Worm (Caenorhabditis elegans): ENCODE measurements around the gene C16D9.9.

C16D9.9 gene

ce11 chrV:8304461-8305195 is 40.6 kb downstream of the C16D9.9 start, which contains the start of gene W02D7.11:
W02D7.11 (minus strand) TSS chrV:8304511.
- TF ChIP-seq blmp-1 (tag; optimal IDR thresholded peaks at IDR 0.05) (no peak), mab-5 (tag; optimal IDR thresholded peaks at IDR 0.05) (no peak)

ce11 chrV:8305940-8306339 is 41.9 kb downstream of the C16D9.9 start:
- no peak for TF ChIP-seq bed-3 (GFP tag; optimal IDR thresholded peaks at IDR 0.05)
- no peak for TF ChIP-seq ceh-83 (GFP tag; optimal IDR thresholded peaks at IDR 0.05)
- no peak for TF ChIP-seq flh-1 (GFP tag; optimal IDR thresholded peaks at IDR 0.05)
- no peak for TF ChIP-seq unc-62 (GFP tag; optimal IDR thresholded peaks at IDR 0.05)
- TF ChIP-seq unc-39 (tag; optimal IDR thresholded peaks at IDR 0.05) = no peak
- no peak for TF ChIP-seq elt-3 (tag; optimal IDR thresholded peaks at IDR 0.05)
- TF ChIP-seq drap-1 (GFP tag; optimal IDR thresholded peaks at IDR 0.05) = no peak
- no peak for TF ChIP-seq tbx-8 (GFP tag; optimal IDR thresholded peaks at IDR 0.05)
- TF ChIP-seq hlh-1 (tag; optimal IDR thresholded peaks at IDR 0.05) = no peak
- no peak for TF ChIP-seq cnd-1 (tag; optimal IDR thresholded peaks at IDR 0.05)
- no peak for TF ChIP-seq nhr-237 (tag; optimal IDR thresholded peaks at IDR 0.05)
- no peak for TF ChIP-seq nhr-12 (tag; optimal IDR thresholded peaks at IDR 0.05)
- TF ChIP-seq lin-32 (GFP tag; optimal IDR thresholded peaks at IDR 0.05) = no peak

DNA sequence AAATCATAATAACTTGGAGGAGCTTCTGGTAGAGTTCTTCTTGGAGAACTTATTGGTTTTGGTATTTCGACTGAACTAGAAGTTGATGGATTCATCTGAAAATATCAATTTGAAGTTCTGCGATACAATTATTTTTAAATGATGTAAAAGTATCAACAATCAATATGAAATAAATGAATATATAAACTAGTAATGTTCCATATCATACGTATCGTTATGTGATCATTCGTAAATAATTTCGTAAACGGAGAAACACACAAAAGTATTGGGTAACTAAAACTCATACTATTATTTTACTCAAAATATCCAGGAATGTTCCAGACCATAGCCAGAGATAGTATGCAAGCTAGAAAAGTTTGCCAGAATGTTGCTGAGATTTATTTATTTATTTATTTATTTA is 42.3 kb downstream of the C16D9.9 start, which contains the start of gene W02D7.8:
Gene W02D7.8 (minus strand): TSS at position 101 of the 400 bp plus-strand sequence.
- TF ChIP-seq sem-2 (GFP tag; optimal IDR thresholded peaks at IDR 0.05) (no peak), unc-39 (tag; optimal IDR thresholded peaks at IDR 0.05) (no peak), sptf-1 (tag; optimal IDR thresholded peaks at IDR 0.05) (no peak)

DNA sequence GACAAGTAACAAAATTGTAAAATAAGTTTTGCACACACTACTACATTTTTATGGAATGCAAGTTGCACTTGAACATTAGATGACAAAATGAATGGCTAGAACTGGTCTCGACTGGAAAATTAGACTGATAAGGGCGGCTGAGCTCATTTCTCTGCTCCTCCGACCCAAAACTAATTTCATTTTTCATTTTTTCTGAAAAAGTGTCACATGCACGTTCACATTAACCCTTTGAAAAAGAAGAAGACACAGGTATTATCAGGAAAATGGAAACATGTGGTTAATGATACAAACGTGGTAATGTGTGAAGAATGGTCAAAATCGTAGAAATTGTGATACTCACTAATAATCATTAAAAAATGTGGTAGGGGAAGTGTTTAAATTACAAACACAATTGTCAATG is 43.0 kb downstream of the C16D9.9 start:
- TF ChIP-seq unc-120 (tag; optimal IDR thresholded peaks at IDR 0.05; ENCODE audit: poor library complexity, severe bottlenecking) (no peak), elt-3 (tag; optimal IDR thresholded peaks at IDR 0.05) (no peak), nhr-76 (tag; optimal IDR thresholded peaks at IDR 0.05) (no peak), ham-2 (GFP tag; optimal IDR thresholded peaks at IDR 0.05) (no peak), ceh-43 (GFP tag; optimal IDR thresholded peaks at IDR 0.05) (no peak), unc-39 (tag; optimal IDR thresholded peaks at IDR 0.05) (no peak), elt-1 (tag; optimal IDR thresholded peaks at IDR 0.05; ENCODE audit: borderline replicate concordance, insufficient read depth) (no peak)

DNA sequence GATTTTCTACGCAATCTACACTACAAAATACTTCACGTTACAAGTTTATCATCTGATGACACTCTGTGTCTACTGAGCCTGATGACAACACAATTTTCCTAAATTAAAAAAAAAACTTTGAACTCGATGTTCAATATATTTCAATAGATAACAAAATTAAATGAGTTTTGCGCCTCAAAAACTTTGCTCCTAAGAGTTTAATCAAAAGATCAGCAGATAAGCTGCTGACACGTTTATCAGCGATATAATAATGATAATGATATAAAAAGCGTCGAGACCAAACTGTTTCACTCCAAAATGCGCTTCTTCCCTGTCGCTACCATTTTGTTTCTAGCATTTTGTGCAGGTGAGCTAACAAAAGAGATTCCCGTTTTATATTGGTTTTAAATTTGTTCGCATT is 43.6 kb downstream of the C16D9.9 start, which contains the start of gene clec-218:
Gene clec-218 (plus strand): TSS at position 262 of the 400 bp plus-strand sequence.
- TF ChIP-seq nhr-12 (tag; optimal IDR thresholded peaks at IDR 0.05) (no peak), unc-62 (GFP tag; optimal IDR thresholded peaks at IDR 0.05) (no peak), ceh-83 (GFP tag; optimal IDR thresholded peaks at IDR 0.05) (no peak), drap-1 (GFP tag; optimal IDR thresholded peaks at IDR 0.05) (no peak), unc-39 (tag; optimal IDR thresholded peaks at IDR 0.05) (no peak), tbx-8 (GFP tag; optimal IDR thresholded peaks at IDR 0.05) (no peak), pha-4 (tag; optimal IDR thresholded peaks at IDR 0.05) (no peak), hlh-1 (tag; optimal IDR thresholded peaks at IDR 0.05) (no peak), snpc-4 (tag; optimal IDR thresholded peaks at IDR 0.05) (no peak), sptf-1 (tag; optimal IDR thresholded peaks at IDR 0.05) (no peak), ces-1 (GFP tag; optimal IDR thresholded peaks at IDR 0.05) (no peak), bed-3 (GFP tag; optimal IDR thresholded peaks at IDR 0.05) (no peak), M03D4.4 (tag; optimal IDR thresholded peaks at IDR 0.05) (no peak), nhr-237 (tag; optimal IDR thresholded peaks at IDR 0.05) (no peak), nhr-2 (tag; optimal IDR thresholded peaks at IDR 0.05) (no peak), mep-1 (tag; optimal IDR thresholded peaks at IDR 0.05) (no peak), ceh-39 (tag; optimal IDR thresholded peaks at IDR 0.05) (no peak), nhr-76 (tag; optimal IDR thresholded peaks at IDR 0.05) (no peak), cnd-1 (tag; optimal IDR thresholded peaks at IDR 0.05) (no peak)

ce11 chrV:8311210-8311609 is 47.2 kb downstream of the C16D9.9 start, which contains the start of gene W02D7.12:
W02D7.12 (plus strand) TSS chrV:8311510.
- TF ChIP-seq flh-1 (GFP tag; optimal IDR thresholded peaks at IDR 0.05) (no peak), nhr-28 (tag; optimal IDR thresholded peaks at IDR 0.05) (no peak), ceh-39 (tag; optimal IDR thresholded peaks at IDR 0.05) (no peak), blmp-1 (tag; optimal IDR thresholded peaks at IDR 0.05) (no peak), unc-120 (tag; optimal IDR thresholded peaks at IDR 0.05; ENCODE audit: poor library complexity, severe bottlenecking) (no peak), snpc-4 (tag; optimal IDR thresholded peaks at IDR 0.05) (no peak)

All from whole organism, mixed stage, embryonic.